Fruit fly (Drosophila melanogaster) whole organism, embryonic: ENCODE data around the gene CRAT.

ENCODE experiments used
- Antp ChIP-seq: fragments of 200-800 bp; sonication (Bioruptor generic); optimal IDR thresholded peaks from 3 replicates; lab custom pipeline; 2016; ENCODE audit warnings: missing biosample characterization, missing genetic modification characterization
- CG10267 ChIP-seq: fragments of 200-800 bp; sonication (Bioruptor generic); optimal IDR thresholded peaks from 2 replicates; lab custom pipeline; 2018; ENCODE audit warnings: missing biosample characterization, mild to moderate bottlenecking, missing genetic modification characterization, moderate library complexity
- CG10366 ChIP-seq: fragments of 200-800 bp; sonication (Bioruptor generic); IDR thresholded peaks from 2 replicates; pipeline ENCODE4 v1.3.6; 2022; ENCODE audit warnings: missing biosample characterization, missing genetic modification characterization
- CG1233 ChIP-seq: fragments of 200-800 bp; sonication (Bioruptor generic); optimal IDR thresholded peaks from 4 replicates; lab custom pipeline; 2018; ENCODE audit warnings: missing biosample characterization, mild to moderate bottlenecking, missing genetic modification characterization
- CG13296 ChIP-seq: fragments of 200-800 bp; sonication (Bioruptor generic); optimal IDR thresholded peaks from 3 replicates; lab custom pipeline; 2018; ENCODE audit warnings: missing biosample characterization, mild to moderate bottlenecking, missing genetic modification characterization
- CG13624 ChIP-seq: fragments of 200-800 bp; sonication (Bioruptor generic); optimal IDR thresholded peaks from 2 replicates; lab custom pipeline; 2016; ENCODE audit warnings: missing biosample characterization, missing genetic modification characterization
- CG15011 ChIP-seq: fragments of 200-800 bp; sonication (Bioruptor generic); optimal IDR thresholded peaks from 3 replicates; lab custom pipeline; 2018; ENCODE audit warnings: missing biosample characterization, mild to moderate bottlenecking, missing genetic modification characterization
- CG15073 ChIP-seq: fragments of 200-800 bp; sonication (Bioruptor generic); optimal IDR thresholded peaks from 2 replicates; lab custom pipeline; 2016; ENCODE audit warnings: missing biosample characterization, missing genetic modification characterization
- CG1529 ChIP-seq: fragments of 200-800 bp; sonication (Bioruptor generic); optimal IDR thresholded peaks from 3 replicates; lab custom pipeline; 2018; ENCODE audit warnings: missing biosample characterization, missing genetic modification characterization
- CG17361 ChIP-seq: fragments of 200-800 bp; sonication (Bioruptor generic); IDR thresholded peaks from 3 replicates; pipeline ENCODE4 v1.3.6; 2022; ENCODE audit warnings: missing biosample characterization, missing genetic modification characterization
- CG17829 ChIP-seq: fragments of 200-800 bp; optimal IDR thresholded peaks from 2 replicates; lab custom pipeline; 2019; ENCODE audit warnings: missing biosample characterization, mild to moderate bottlenecking, missing genetic modification characterization, moderate library complexity
- CG18764 ChIP-seq: fragments of 200-800 bp; sonication (Bioruptor generic); optimal IDR thresholded peaks from 3 replicates; lab custom pipeline; 2016; ENCODE audit warnings: missing biosample characterization, missing genetic modification characterization
- CG3163 ChIP-seq: fragments of 200-800 bp; sonication (Bioruptor generic); optimal IDR thresholded peaks from 3 replicates; lab custom pipeline; 2016; ENCODE audit warnings: missing biosample characterization, missing genetic modification characterization
- CG7271 ChIP-seq: fragments of 200-800 bp; sonication (Bioruptor generic); optimal IDR thresholded peaks from 2 replicates; lab custom pipeline; 2018; ENCODE audit warnings: missing biosample characterization, mild to moderate bottlenecking, missing genetic modification characterization, moderate library complexity
- CG7786 ChIP-seq: fragments of 200-800 bp; sonication (Bioruptor generic); optimal IDR thresholded peaks from 2 replicates; lab custom pipeline; 2016; ENCODE audit warnings: missing biosample characterization, missing genetic modification characterization
- CG8478 ChIP-seq: fragments of >200 bp; optimal IDR thresholded peaks from 2 replicates; lab custom pipeline; 2018
- CG9215 ChIP-seq: fragments of 200-800 bp; sonication (Bioruptor generic); IDR thresholded peaks from 2 replicates; pipeline ENCODE4 v1.3.6; 2022; ENCODE audit warnings: missing biosample characterization, missing genetic modification characterization
- CkIIα-i1 ChIP-seq: fragments of 200-800 bp; sonication (Bioruptor generic); IDR thresholded peaks from 2 replicates; pipeline ENCODE4 v1.3.6; 2022; ENCODE audit warnings: missing biosample characterization, missing genetic modification characterization
- Dbx ChIP-seq: fragments of 200-800 bp; sonication (Bioruptor generic); IDR thresholded peaks from 3 replicates; pipeline ENCODE4 v1.3.6; 2022; ENCODE audit warnings: missing biosample characterization, missing genetic modification characterization
- Dek ChIP-seq: fragments of 200-800 bp; sonication (Bioruptor generic); optimal IDR thresholded peaks from 3 replicates; lab custom pipeline; 2019; ENCODE audit warnings: missing biosample characterization, mild to moderate bottlenecking, missing genetic modification characterization, moderate library complexity
- E2f2 ChIP-seq: fragments of 200-800 bp; sonication (Bioruptor generic); IDR thresholded peaks from 2 replicates; pipeline ENCODE4 v1.3.6; 2022; ENCODE audit warnings: missing biosample characterization, missing genetic modification characterization
- HLHmδ ChIP-seq: fragments of 200-800 bp; sonication (Bioruptor generic); optimal IDR thresholded peaks from 2 replicates; lab custom pipeline; 2018; ENCODE audit warnings: missing biosample characterization, mild to moderate bottlenecking, missing genetic modification characterization, moderate library complexity
- NK7.1 ChIP-seq: fragments of 200-800 bp; sonication (Bioruptor generic); optimal IDR thresholded peaks from 3 replicates; lab custom pipeline; 2016; ENCODE audit warnings: missing biosample characterization, missing genetic modification characterization
- Tbp ChIP-seq: fragments of >200 bp; optimal IDR thresholded peaks from 2 replicates; lab custom pipeline; 2018; ENCODE audit warnings: missing biosample characterization, missing genetic modification characterization
- Xrp1 ChIP-seq: fragments of 200-800 bp; sonication (Bioruptor generic); IDR thresholded peaks from 2 replicates; pipeline ENCODE4 v1.3.6; 2022; ENCODE audit warnings: missing biosample characterization, missing genetic modification characterization
- abd-A ChIP-seq: fragments of 200-800 bp; sonication (Bioruptor generic); optimal IDR thresholded peaks from 3 replicates; lab custom pipeline; 2019; ENCODE audit warnings: missing biosample characterization, mild to moderate bottlenecking, missing genetic modification characterization, moderate library complexity
- ara ChIP-seq: fragments of 200-800 bp; sonication (Bioruptor generic); IDR thresholded peaks from 2 replicates; pipeline ENCODE4 v1.3.6; 2022; ENCODE audit warnings: missing biosample characterization, missing genetic modification characterization
- bigmax ChIP-seq: fragments of 200-800 bp; sonication (Bioruptor generic); optimal IDR thresholded peaks from 2 replicates; lab custom pipeline; 2018; ENCODE audit warnings: missing biosample characterization, mild to moderate bottlenecking, missing genetic modification characterization
- btn ChIP-seq: fragments of 200-800 bp; sonication (Bioruptor generic); optimal IDR thresholded peaks from 2 replicates; lab custom pipeline; 2016; ENCODE audit warnings: missing biosample characterization, missing genetic modification characterization
- crc ChIP-seq: fragments of 200-800 bp; sonication (Bioruptor generic); optimal IDR thresholded peaks from 2 replicates; lab custom pipeline; 2016; ENCODE audit warnings: missing biosample characterization, missing genetic modification characterization
- croc ChIP-seq: fragments of 200-800 bp; sonication (Bioruptor generic); conservative IDR thresholded peaks from 3 replicates; pipeline ENCODE4 v1.3.6; 2022; ENCODE audit warnings: missing biosample characterization, missing genetic modification characterization
- danr ChIP-seq: fragments of 200-800 bp; sonication (Bioruptor generic); IDR thresholded peaks from 2 replicates; pipeline ENCODE4 v1.3.6; 2022; ENCODE audit warnings: missing biosample characterization, missing genetic modification characterization
- dati ChIP-seq: fragments of 200-800 bp; sonication (Bioruptor generic); IDR thresholded peaks from 2 replicates; pipeline ENCODE4 v1.3.6; 2022; ENCODE audit warnings: missing biosample characterization, missing genetic modification characterization
- dimm ChIP-seq: fragments of 200-800 bp; sonication (Bioruptor generic); IDR thresholded peaks from 2 replicates; pipeline ENCODE4 v1.3.6; 2022; ENCODE audit warnings: missing biosample characterization, missing genetic modification characterization
- fru ChIP-seq: fragments of >200 bp; optimal IDR thresholded peaks from 2 replicates; lab custom pipeline; 2017
- gcm ChIP-seq: fragments of 200-800 bp; sonication (Bioruptor generic); optimal IDR thresholded peaks from 2 replicates; lab custom pipeline; 2019; ENCODE audit warnings: missing biosample characterization, mild to moderate bottlenecking, missing genetic modification characterization, moderate library complexity
- grau ChIP-seq: fragments of 200-800 bp; optimal IDR thresholded peaks from 3 replicates; lab custom pipeline; 2019; ENCODE audit warnings: missing biosample characterization, mild to moderate bottlenecking, missing genetic modification characterization, moderate library complexity
- gsb ChIP-seq: fragments of 200-800 bp; sonication (Bioruptor generic); IDR thresholded peaks from 2 replicates; pipeline ENCODE4 v1.3.6; 2022; ENCODE audit warnings: missing biosample characterization, missing genetic modification characterization
- hbn ChIP-seq: fragments of 200-800 bp; sonication (Bioruptor generic); IDR thresholded peaks from 2 replicates; pipeline ENCODE4 v1.3.6; 2022; ENCODE audit warnings: missing biosample characterization, missing genetic modification characterization; ENCODE audit not compliant: partially characterized antibody
- insv ChIP-seq, 2 experiments: fragments of 200-800 bp; sonication (Bioruptor generic); optimal IDR thresholded peaks; 3 replicates each; lab custom pipeline; 2016 to 2018; ENCODE audit warnings: missing biosample characterization in 2 of 2, missing genetic modification characterization in 2 of 2
- ken ChIP-seq: fragments of 200-800 bp; sonication (Bioruptor generic); IDR thresholded peaks from 3 replicates; pipeline ENCODE4 v1.3.6; 2022; ENCODE audit warnings: missing biosample characterization, missing genetic modification characterization
- lola ChIP-seq, 3 experiments: fragments of >200 bp in 2 of 3; fragments of 200-800 bp in 1 of 3; sonication (Bioruptor generic) in 1 of 3; optimal IDR thresholded peaks; 2 replicates each; lab custom pipeline; 2017 to 2019; ENCODE audit warnings: missing biosample characterization in 3 of 3, missing genetic modification characterization in 3 of 3, mild to moderate bottlenecking in 1 of 3, moderate library complexity in 1 of 3
- mirr ChIP-seq: fragments of 200-800 bp; sonication (Bioruptor generic); optimal IDR thresholded peaks from 3 replicates; lab custom pipeline; 2018; ENCODE audit warnings: missing biosample characterization, mild to moderate bottlenecking, missing genetic modification characterization
- pb ChIP-seq: fragments of 200-800 bp; sonication (Bioruptor generic); optimal IDR thresholded peaks from 3 replicates; lab custom pipeline; 2016; ENCODE audit warnings: missing biosample characterization, missing genetic modification characterization
- psq ChIP-seq: fragments of 200-800 bp; sonication (Bioruptor generic); optimal IDR thresholded peaks from 2 replicates; lab custom pipeline; 2017; ENCODE audit warnings: missing biosample characterization, missing genetic modification characterization
- pzg ChIP-seq: fragments of 200-800 bp; sonication (Bioruptor generic); optimal IDR thresholded peaks from 3 replicates; lab custom pipeline; 2018; ENCODE audit warnings: missing biosample characterization, mild to moderate bottlenecking, missing genetic modification characterization, moderate library complexity
- run ChIP-seq: fragments of 200-800 bp; sonication (Bioruptor generic); optimal IDR thresholded peaks from 3 replicates; lab custom pipeline; 2018; ENCODE audit warnings: missing biosample characterization, mild to moderate bottlenecking, missing genetic modification characterization
- ssp ChIP-seq: fragments of 200-800 bp; sonication (Bioruptor generic); IDR thresholded peaks from 2 replicates; pipeline ENCODE4 v1.3.6; 2022; ENCODE audit warnings: missing biosample characterization, missing genetic modification characterization
- tll ChIP-seq, 2 experiments: fragments of 200-800 bp in 1 of 2; fragments of >200 bp in 1 of 2; sonication (Bioruptor generic) in 1 of 2; optimal IDR thresholded peaks; 2 replicates each; lab custom pipeline; 2017 to 2019; ENCODE audit warnings: missing biosample characterization in 2 of 2, missing genetic modification characterization in 2 of 2, mild to moderate bottlenecking in 1 of 2, moderate library complexity in 1 of 2
- z ChIP-seq: fragments of 200-800 bp; sonication (Bioruptor generic); IDR thresholded peaks from 3 replicates; pipeline ENCODE4 v1.3.6; 2022; ENCODE audit warnings: missing biosample characterization, missing genetic modification characterization

CRAT gene

DNA sequence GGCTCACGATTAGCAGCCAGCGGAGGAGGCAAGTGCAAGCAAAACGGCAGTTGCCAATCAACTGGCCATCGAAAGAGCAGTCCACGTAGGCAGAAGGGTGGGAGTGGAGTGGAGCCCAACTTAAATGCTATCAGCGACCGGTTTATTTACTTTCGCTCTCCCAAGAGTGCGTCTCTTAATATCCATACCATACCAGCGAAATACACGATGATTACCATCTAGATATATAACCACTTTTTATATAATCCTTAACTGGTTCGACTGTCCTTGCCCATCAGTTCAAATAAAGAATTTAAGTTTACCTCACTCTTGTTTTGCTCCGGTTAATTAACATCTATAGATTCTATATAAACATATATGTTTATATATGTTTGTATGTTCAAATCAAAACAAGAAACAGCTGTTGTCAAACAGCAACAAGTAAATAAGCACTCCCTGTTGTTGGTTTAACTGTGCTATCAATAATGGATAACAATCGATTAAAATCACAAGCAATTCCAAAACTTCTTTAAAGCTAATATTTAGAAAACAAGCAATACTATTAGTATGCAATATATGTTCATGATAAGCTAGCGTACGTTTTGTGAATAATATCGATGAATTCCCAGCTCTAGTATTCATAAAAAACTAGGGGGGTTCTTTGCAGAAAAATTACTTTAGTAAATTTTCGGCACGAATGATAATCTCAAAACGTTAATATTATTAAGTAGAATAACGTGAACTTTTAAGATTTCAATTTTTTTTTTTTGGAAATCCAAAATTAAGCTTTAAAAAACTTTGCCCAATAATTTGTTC is 2.1 kb downstream of the CRAT start (continued):
- TF ChIP-seq mirr (GFP tag; lab: Kevin White, UChicago) (peak; percentile 52), ara (GFP tag; lab: Robert Waterston, UW) (0 out of 2 replicates have a peak, but pooled peaks have one; percentile 26), ssp (GFP tag; lab: Robert Waterston, UW) (no peak), bigmax (no peak), CG7786 (GFP tag; lab: Kevin White, UChicago) (no peak), run (tag; lab: Kevin White, UChicago) (no peak), btn (GFP tag; lab: Kevin White, UChicago) (no peak), gsb (GFP tag; lab: Robert Waterston, UW) (peak; percentile 37; the same call in 1 of the 2 replicates), CG13624 (GFP tag; lab: Kevin White, UChicago) (peak; percentile 42), CG1233 (peak; percentile 61), insv (GFP tag; optimal IDR thresholded peaks at IDR 0.05; lab: Kevin White, UChicago) (peak in 1 of 2 experiments; percentile 45), CG10267 (tag; lab: Kevin White, UChicago) (peak; percentile 51), lola (GFP tag; optimal IDR thresholded peaks at IDR 0.05; lab: Kevin White, UChicago) (no peak), z (GFP tag; lab: Robert Waterston, UW) (no peak), CG9215 (no peak), CG18764 (peak; percentile 46), HLHmδ (no peak), danr (GFP tag; lab: Robert Waterston, UW) (peak; percentile 29; the same call in 1 of the 2 replicates), CkIIα-i1 (GFP tag; lab: Robert Waterston, UW) (no peak), CG13296 (GFP tag; lab: Kevin White, UChicago) (peak; percentile 72), abd-A (tag; lab: Kevin White, UChicago) (no peak), Dek (tag; lab: Kevin White, UChicago) (no peak), Antp (GFP tag; lab: Kevin White, UChicago) (no peak), crc (GFP tag; lab: Kevin White, UChicago) (no peak), CG15073 (GFP tag; lab: Kevin White, UChicago) (no peak), gcm (GFP tag; lab: Kevin White, UChicago) (peak; percentile 22), fru (lab: Kevin White, UChicago) (no peak), Tbp (GFP tag; lab: Kevin White, UChicago) (no peak), hbn (GFP tag; lab: Robert Waterston, UW) (peak; percentile 19; the same call in 1 of the 2 replicates), CG10366 (0 out of 2 replicates have a peak, but pooled peaks have one; percentile 13), CG15011 (GFP tag; lab: Kevin White, UChicago) (peak; percentile 67), Dbx (GFP tag; lab: Robert Waterston, UW) (peak; percentile 63; the same call in 2 of the 3 replicates), pzg (GFP tag; lab: Kevin White, UChicago) (peak; percentile 20), Xrp1 (GFP tag; lab: Robert Waterston, UW) (peak; percentile 55), tll (GFP tag; optimal IDR thresholded peaks at IDR 0.05; lab: Kevin White, UChicago) (no peak), psq (GFP tag; lab: Kevin White, UChicago) (peak; percentile 50), CG17361 (no peak; the same call in 2 of the 3 replicates), grau (peak; percentile 32), ken (GFP tag; lab: Robert Waterston, UW) (no peak), CG8478 (lab: Kevin White, UChicago) (no peak), dimm (no peak), CG7271 (tag; lab: Kevin White, UChicago) (no peak), CG17829 (peak; percentile 42), CG3163 (no peak), pb (GFP tag; lab: Kevin White, UChicago) (no peak), dati (GFP tag; lab: Robert Waterston, UW) (no peak), CG1529 (GFP tag; lab: Kevin White, UChicago) (no peak), E2f2 (GFP tag; lab: Robert Waterston, UW) (peak; percentile 41; the same call in 1 of the 2 replicates), NK7.1 (GFP tag; lab: Kevin White, UChicago) (no peak), croc (GFP tag; lab: Robert Waterston, UW) (no peak)
